Fruit fly (Drosophila melanogaster): Measurements from ENCODE around the gene CG7272.

CG7272 gene

DNA sequence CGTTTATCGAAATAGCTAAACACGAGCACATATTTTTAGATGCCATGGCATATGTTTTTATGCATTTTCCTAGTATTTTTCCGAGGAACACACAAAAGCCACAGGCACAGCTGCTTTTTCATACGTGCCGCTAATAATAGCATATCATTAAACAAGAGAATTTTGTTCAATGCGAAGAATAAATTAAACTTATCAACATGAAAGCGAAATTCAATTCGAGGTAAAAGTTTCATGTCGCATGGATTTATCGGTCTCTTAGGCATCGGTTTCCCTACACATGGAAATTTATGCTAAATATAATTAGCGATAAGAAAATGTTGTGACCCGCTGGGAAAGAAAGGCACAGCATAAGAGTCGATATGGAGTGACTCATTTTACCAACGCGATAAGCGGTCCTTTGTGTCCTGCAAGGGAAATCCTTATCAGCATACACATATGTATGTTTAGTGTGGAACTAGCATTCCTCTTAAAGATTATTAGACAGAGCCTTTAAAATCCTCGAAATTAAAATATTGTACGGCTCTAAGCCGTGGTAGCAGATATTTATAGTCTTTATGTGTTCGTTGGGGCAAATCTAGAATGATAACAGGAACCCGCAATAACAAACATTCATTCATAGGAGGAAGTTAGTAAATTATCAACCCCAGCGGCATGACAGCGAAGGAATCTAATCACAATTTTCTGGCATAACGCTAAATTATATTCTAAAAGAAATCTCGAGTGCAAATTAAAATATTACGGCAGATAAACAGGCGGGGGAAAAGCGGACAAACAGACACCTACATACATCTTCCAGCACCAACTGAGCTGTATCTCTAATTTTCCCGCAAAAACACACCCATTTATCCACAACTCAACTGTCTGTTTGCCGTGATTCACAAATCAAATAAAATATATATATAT lies 30.9 kb downstream of the CG7272 start, which contains the start of gene CG43248:
CG43248 (minus strand) TSS at position 51 of the 903 bp plus-strand sequence.
- TF ChIP-seq Sin3A (optimal IDR thresholded peaks at IDR 0.05), result no peak
- TF ChIP-seq ttk (optimal IDR thresholded peaks at IDR 0.05), result no peak
- TF ChIP-seq insv (optimal IDR thresholded peaks at IDR 0.05), result no peak
- TF ChIP-seq psq (optimal IDR thresholded peaks at IDR 0.05), result no peak
- TF ChIP-seq Myc (optimal IDR thresholded peaks at IDR 0.05), result no peak
- no peak for TF ChIP-seq h (optimal IDR thresholded peaks at IDR 0.05)

dm6 chr3L:15532368-15533030 lies 31.8 kb downstream of the CG7272 start:
- TF ChIP-seq psq (optimal IDR thresholded peaks at IDR 0.05) (no peak), h (optimal IDR thresholded peaks at IDR 0.05) (no peak), insv (optimal IDR thresholded peaks at IDR 0.05) (no peak), Sin3A (optimal IDR thresholded peaks at IDR 0.05) (no peak), Myc (optimal IDR thresholded peaks at IDR 0.05) (no peak), ttk (optimal IDR thresholded peaks at IDR 0.05) (no peak)

dm6 chr3L:15533402-15534129 lies 32.8 kb downstream of the CG7272 start:
- TF ChIP-seq h (optimal IDR thresholded peaks at IDR 0.05), result no peak
- TF ChIP-seq Myc (optimal IDR thresholded peaks at IDR 0.05), result no peak
- TF ChIP-seq Sin3A (optimal IDR thresholded peaks at IDR 0.05), result no peak
- TF ChIP-seq psq (optimal IDR thresholded peaks at IDR 0.05), result no peak
- TF ChIP-seq insv (optimal IDR thresholded peaks at IDR 0.05), result no peak
- TF ChIP-seq ttk (optimal IDR thresholded peaks at IDR 0.05), result no peak

DNA sequence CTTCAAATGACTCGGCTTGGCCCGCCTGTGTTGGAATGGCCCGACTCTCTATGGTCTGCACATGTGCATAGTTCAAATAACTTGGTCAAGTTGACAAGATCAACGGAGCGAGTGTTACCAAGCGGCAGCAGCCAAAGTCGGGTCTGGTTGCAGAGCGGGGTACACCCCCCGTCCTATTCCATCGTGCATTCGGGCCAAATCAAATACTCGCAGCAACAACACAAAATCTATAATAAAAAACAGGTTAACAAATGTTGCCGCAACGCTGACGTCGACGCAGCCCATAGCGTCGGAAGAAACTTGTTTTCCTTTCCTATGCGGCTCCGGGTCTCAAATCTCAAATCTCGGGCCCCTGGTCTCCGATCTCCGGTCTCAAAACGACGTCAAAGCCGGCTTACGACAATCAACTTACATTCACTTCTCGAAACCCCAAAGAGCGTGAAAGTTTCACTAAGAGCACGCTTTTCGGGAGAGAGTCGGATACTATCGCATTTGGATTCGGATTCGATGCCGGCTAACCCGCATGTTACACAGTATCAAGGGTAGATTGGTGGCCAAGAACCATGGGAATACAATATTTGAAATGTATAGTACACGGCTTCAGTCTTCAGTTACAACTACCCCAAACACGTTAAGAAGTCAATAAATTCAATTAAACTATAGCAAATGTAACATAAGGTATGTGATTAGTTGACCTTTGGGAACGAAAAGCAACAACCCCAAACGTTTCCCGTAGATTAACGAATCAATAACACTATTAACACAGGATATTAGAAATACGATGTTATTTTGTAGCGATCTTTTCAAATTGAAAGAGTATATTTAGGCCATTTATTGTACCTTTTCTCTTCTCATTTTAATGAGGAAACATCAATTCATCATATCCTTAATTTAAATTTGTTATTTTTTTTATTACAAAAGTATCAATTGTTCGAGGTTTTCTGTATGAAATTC lies 33.8 kb downstream of the CG7272 start:
- TF ChIP-seq Myc (optimal IDR thresholded peaks at IDR 0.05) (no peak), psq (optimal IDR thresholded peaks at IDR 0.05) (no peak), insv (optimal IDR thresholded peaks at IDR 0.05) (no peak), ttk (optimal IDR thresholded peaks at IDR 0.05) (no peak), h (optimal IDR thresholded peaks at IDR 0.05) (no peak), Sin3A (optimal IDR thresholded peaks at IDR 0.05) (no peak)

- TF ChIP-seq h (optimal IDR thresholded peaks at IDR 0.05) (no peak), ttk (optimal IDR thresholded peaks at IDR 0.05) (no peak), psq (optimal IDR thresholded peaks at IDR 0.05) (no peak), Myc (optimal IDR thresholded peaks at IDR 0.05) (no peak), insv (optimal IDR thresholded peaks at IDR 0.05) (no peak), Sin3A (optimal IDR thresholded peaks at IDR 0.05) (no peak)
Observed at dm6 chr3L:15535228-15535598, 34.5 kb downstream of the CG7272 start, which contains the start of gene CrebA. Gene CrebA, plus strand, starts transcription at chr3L:15535395.

- TF ChIP-seq Sin3A (optimal IDR thresholded peaks at IDR 0.05) (no peak), psq (optimal IDR thresholded peaks at IDR 0.05) (no peak), Myc (optimal IDR thresholded peaks at IDR 0.05) (no peak), h (optimal IDR thresholded peaks at IDR 0.05) (no peak), ttk (optimal IDR thresholded peaks at IDR 0.05) (no peak), insv (optimal IDR thresholded peaks at IDR 0.05) (no peak)
Observed at dm6 chr3L:15535800-15536225, 35.1 kb downstream of the CG7272 start.

- TF ChIP-seq ttk (optimal IDR thresholded peaks at IDR 0.05), result no peak
- no peak for TF ChIP-seq Sin3A (optimal IDR thresholded peaks at IDR 0.05)
- TF ChIP-seq h (optimal IDR thresholded peaks at IDR 0.05), result no peak
- TF ChIP-seq Myc (optimal IDR thresholded peaks at IDR 0.05), result no peak
- TF ChIP-seq insv (optimal IDR thresholded peaks at IDR 0.05), result no peak
- TF ChIP-seq psq (optimal IDR thresholded peaks at IDR 0.05), result no peak
Observed at dm6 chr3L:15536550-15536949, 35.8 kb downstream of the CG7272 start.

- TF ChIP-seq insv (optimal IDR thresholded peaks at IDR 0.05) (no peak), psq (optimal IDR thresholded peaks at IDR 0.05) (no peak), ttk (optimal IDR thresholded peaks at IDR 0.05) (no peak), Myc (optimal IDR thresholded peaks at IDR 0.05) (no peak), h (optimal IDR thresholded peaks at IDR 0.05) (no peak), Sin3A (optimal IDR thresholded peaks at IDR 0.05) (no peak)
Observed at dm6 chr3L:15537916-15538581, 37.3 kb downstream of the CG7272 start.

DNA sequence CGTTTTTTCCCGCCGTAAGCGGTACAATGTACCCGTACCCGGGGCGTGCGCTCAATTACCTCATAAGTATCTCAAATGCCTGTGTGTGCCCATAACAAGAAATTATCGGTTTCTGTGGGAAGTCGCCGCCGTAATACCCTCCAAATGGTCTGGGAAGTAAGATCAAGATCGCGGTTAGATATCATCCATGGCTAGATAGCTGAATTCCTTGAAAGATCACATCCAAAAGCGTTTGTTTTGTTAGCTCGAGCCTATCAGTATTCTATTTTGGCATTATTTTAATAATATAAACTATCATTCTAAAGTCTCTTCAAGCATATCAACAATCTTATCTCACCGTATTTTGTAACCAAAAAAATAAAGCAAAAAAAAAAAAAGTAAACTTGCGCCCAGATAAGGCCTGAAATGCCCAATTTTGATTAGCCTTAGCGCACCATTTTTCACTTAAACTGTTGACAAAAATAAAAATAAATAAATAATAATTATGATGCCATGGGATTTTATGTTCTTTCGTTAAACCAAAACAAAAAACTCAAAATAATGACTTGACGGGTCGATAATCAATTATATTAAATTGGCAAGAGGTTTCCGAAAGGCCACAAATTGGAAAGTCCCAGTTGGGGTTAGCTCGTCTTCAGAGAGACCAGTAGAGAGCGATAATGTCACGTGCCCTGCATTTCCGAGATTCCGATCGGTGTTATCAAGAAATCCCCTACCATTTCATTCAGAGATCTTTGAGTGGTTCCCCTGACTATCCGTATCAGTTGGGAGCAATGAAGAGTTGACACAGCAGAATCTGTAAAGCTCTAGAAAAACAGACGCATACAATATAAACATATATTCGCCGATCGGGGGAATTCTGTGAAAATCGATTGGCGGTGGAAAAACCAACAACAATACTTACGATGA lies 38.1 kb downstream of the CG7272 start:
- TF ChIP-seq Sin3A (optimal IDR thresholded peaks at IDR 0.05), result no peak
- TF ChIP-seq ttk (optimal IDR thresholded peaks at IDR 0.05), result no peak
- TF ChIP-seq psq (optimal IDR thresholded peaks at IDR 0.05), result no peak
- no peak for TF ChIP-seq h (optimal IDR thresholded peaks at IDR 0.05)
- no peak for TF ChIP-seq insv (optimal IDR thresholded peaks at IDR 0.05)
- TF ChIP-seq Myc (optimal IDR thresholded peaks at IDR 0.05), result no peak
